Worm (Caenorhabditis elegans): ENCODE data around the gene nit-1.

DNA sequence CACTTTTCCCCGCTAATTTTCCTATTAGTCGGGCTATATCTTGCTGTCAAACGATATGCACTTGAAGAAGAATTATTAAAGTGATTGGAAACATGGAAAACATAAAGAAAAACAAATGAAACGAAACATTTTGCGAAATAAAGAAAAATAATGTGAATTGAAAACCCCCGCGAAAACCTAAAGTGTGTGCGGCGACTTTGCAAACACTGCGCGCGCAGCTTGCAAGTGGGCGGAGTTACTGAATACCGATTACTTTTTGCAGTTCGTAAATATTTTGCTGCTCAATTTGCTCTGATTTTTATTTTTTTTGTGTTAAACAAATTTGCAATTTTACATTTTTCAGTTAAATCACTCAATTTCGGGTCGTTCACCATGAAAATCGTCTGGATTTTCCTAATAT is 5.4 kb upstream of the nit-1 start, which contains the start of gene ccdc-47:
- TF ChIP-seq pha-4 (tag; optimal IDR thresholded peaks at IDR 0.05) (peak; percentile 71), tbx-8 (GFP tag; optimal IDR thresholded peaks at IDR 0.05) (peak; percentile 63), blmp-1 (tag; optimal IDR thresholded peaks at IDR 0.05) (peak; percentile 62), ztf-11 (tag; optimal IDR thresholded peaks at IDR 0.05) (peak; percentile 90), unc-62 (GFP tag; optimal IDR thresholded peaks at IDR 0.05) (no peak)
